Comparison of ENCODE assay signal across 1 fruit fly cellular context in genomic region chr2L:12448082-12448621, dm6.
TF ChIP-seq lines count a peak whose summit lies in the region.

Gene CG5421, minus strand, starts transcription at chr2L:12448132.
Gene Oatp33Eb, plus strand, starts transcription at chr2L:12448484.

TF ChIP-seq in whole organism, embryonic, 481 proteins besides CTCF, POLR2A, EP300 and RAD21 (continued from another document):
- TF ChIP-seq CG11723 (GFP tag; optimal IDR thresholded peaks at IDR 0.05; lab: Kevin White, UChicago) (no peak), lab (GFP tag; optimal IDR thresholded peaks at IDR 0.05; lab: Kevin White, UChicago) (peak; percentile 22)
TF ChIP-seq in whole organism, embryonic: peak in this region for 13.
